Fruit fly (Drosophila melanogaster): ENCODE measurements around the gene CG12237.

DNA sequence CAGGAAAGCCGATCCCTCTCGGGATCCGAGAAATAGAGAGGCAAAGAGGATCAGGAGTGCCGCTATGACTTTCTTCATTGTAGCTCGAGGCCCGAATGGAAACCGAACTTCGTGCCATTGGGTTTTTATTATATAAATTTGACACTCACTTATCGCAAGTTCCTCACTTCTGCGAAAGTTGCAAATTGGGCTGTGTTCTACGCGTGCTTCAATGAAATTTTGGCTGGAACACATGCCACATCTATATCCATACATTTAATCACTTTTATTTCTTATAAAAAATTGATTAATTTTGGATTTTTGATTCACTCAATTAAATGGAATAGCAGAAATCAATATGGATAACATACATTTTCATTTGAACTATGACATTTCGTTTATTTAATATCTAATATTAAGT is 46.2 kb upstream of the CG12237 start, which contains the start of gene CG14227:
- TF ChIP-seq psq (GFP tag; optimal IDR thresholded peaks at IDR 0.05) (no peak), pan (optimal IDR thresholded peaks at IDR 0.05) (no peak), Hnf4 (GFP tag; optimal IDR thresholded peaks at IDR 0.05) (no peak)

All from whole organism, wandering third instar larva.